Worm (Caenorhabditis elegans) whole organism, young adult: Measurements from ENCODE around the gene cct-7.
A peak's percentile ranks its signal among the peaks of the same experiment; 100 is the strongest.

ENCODE experiments used
- B0019.2 ChIP-seq: fragments of 200-800 bp; sonication (Bioruptor generic); conservative IDR thresholded peaks from 2 replicates; pipeline ENCODE4 v1.3.6; 2022; ENCODE audit warnings: missing genetic modification reagents, missing genetic modification characterization, missing compliant biosample characterization
- B0261.1 ChIP-seq: sonication (generic microtip); optimal IDR thresholded peaks from 2 replicates; lab custom pipeline; 2016; ENCODE audit warnings: mild to moderate bottlenecking, missing genetic modification characterization, moderate library complexity, missing compliant biosample characterization
- B0336.3 ChIP-seq: fragments of 200-800 bp; sonication (Bioruptor generic); IDR thresholded peaks from 2 replicates; pipeline ENCODE4 v1.3.6; 2022; ENCODE audit warnings: missing genetic modification characterization, missing compliant biosample characterization
- C06A6.2 ChIP-seq: fragments of 200-800 bp; sonication (Bioruptor generic); conservative IDR thresholded peaks from 2 replicates; pipeline ENCODE4 v1.3.6; 2022; ENCODE audit warnings: missing genetic modification characterization, missing compliant biosample characterization
- F10E7.11 ChIP-seq: sonication (generic microtip); optimal IDR thresholded peaks from 2 replicates; lab custom pipeline; 2017; ENCODE audit warnings: mild to moderate bottlenecking, missing genetic modification characterization, moderate library complexity, missing compliant biosample characterization
- F23B12.7 ChIP-seq: sonication (generic microtip); optimal IDR thresholded peaks from 2 replicates; lab custom pipeline; 2017; ENCODE audit warnings: missing genetic modification characterization, mild to moderate bottlenecking, missing compliant biosample characterization, antibody characterized with exemption, moderate library complexity; ENCODE audit not compliant: insufficient read depth
- F39B2.1 ChIP-seq: fragments of 200-800 bp; sonication (Bioruptor generic); IDR thresholded peaks from 2 replicates; pipeline ENCODE4 v1.3.6; 2022; ENCODE audit warnings: missing genetic modification reagents, missing genetic modification characterization, missing compliant biosample characterization
- F49E8.2 ChIP-seq: sonication (generic microtip); optimal IDR thresholded peaks from 3 replicates; lab custom pipeline; 2017; ENCODE audit warnings: missing genetic modification characterization, mild to moderate bottlenecking, missing compliant biosample characterization, antibody characterized with exemption, moderate library complexity; ENCODE audit not compliant: insufficient read depth
- F52B5.7 ChIP-seq: sonication (generic microtip); optimal IDR thresholded peaks from 2 replicates; lab custom pipeline; 2016; ENCODE audit warnings: mild to moderate bottlenecking, missing genetic modification characterization, missing compliant biosample characterization
- F55B11.4 ChIP-seq: sonication (generic microtip); optimal IDR thresholded peaks from 2 replicates; lab custom pipeline; 2016; ENCODE audit warnings: missing compliant biosample characterization, missing genetic modification characterization, borderline replicate concordance; ENCODE audit not compliant: insufficient read depth
- F57C9.4 ChIP-seq: sonication (generic microtip); optimal IDR thresholded peaks from 2 replicates; lab custom pipeline; 2017; ENCODE audit warnings: mild to moderate bottlenecking, missing genetic modification characterization, missing compliant biosample characterization
- T26A5.8 ChIP-seq: sonication (generic microtip); optimal IDR thresholded peaks from 2 replicates; lab custom pipeline; 2016; ENCODE audit warnings: missing genetic modification characterization, missing compliant biosample characterization
- Y56A3A.18 ChIP-seq: fragments of 200-800 bp; sonication (Bioruptor generic); IDR thresholded peaks from 2 replicates; pipeline ENCODE4 v1.3.6; 2022; ENCODE audit warnings: missing genetic modification reagents, missing genetic modification characterization, missing compliant biosample characterization
- Y79H2A.3 ChIP-seq: fragments of 200-800 bp; sonication (Bioruptor generic); conservative IDR thresholded peaks from 2 replicates; pipeline ENCODE4 v1.3.6; 2022; ENCODE audit warnings: missing genetic modification reagents, missing genetic modification characterization, missing compliant biosample characterization
- aptf-3 ChIP-seq: fragments of 200-800 bp; sonication (Bioruptor generic); IDR thresholded peaks from 2 replicates; pipeline ENCODE4 v1.3.6; 2022; ENCODE audit warnings: missing genetic modification characterization, missing compliant biosample characterization
- attf-3 ChIP-seq: fragments of 200-800 bp; sonication (Bioruptor generic); conservative IDR thresholded peaks from 2 replicates; pipeline ENCODE4 v1.3.6; 2022; ENCODE audit warnings: missing genetic modification reagents, missing genetic modification characterization, missing compliant biosample characterization
- attf-6 ChIP-seq: fragments of 200-800 bp; sonication (Bioruptor generic); IDR thresholded peaks from 2 replicates; pipeline ENCODE4 v1.3.6; 2022; ENCODE audit warnings: missing genetic modification reagents, missing genetic modification characterization, missing compliant biosample characterization
- bed-2 ChIP-seq: fragments of 200-800 bp; sonication (Bioruptor generic); IDR thresholded peaks from 2 replicates; pipeline ENCODE4 v1.3.6; 2022; ENCODE audit warnings: missing genetic modification reagents, missing genetic modification characterization, missing compliant biosample characterization
- cebp-1 ChIP-seq, 2 experiments: fragments of 200-800 bp in 1 of 2; sonication (Bioruptor generic) in 1 of 2; sonication (generic microtip) in 1 of 2; IDR thresholded peaks in 1 of 2; optimal IDR thresholded peaks in 1 of 2; 2 replicates each; pipeline versions ENCODE4 v1.3.6 to Lab custom; 2017 to 2022; ENCODE audit warnings: missing compliant biosample characterization in 2 of 2, missing genetic modification characterization in 2 of 2, mild to moderate bottlenecking in 1 of 2, missing genetic modification reagents in 1 of 2, moderate library complexity in 1 of 2
- ceh-100 ChIP-seq: fragments of 200-800 bp; sonication (Bioruptor generic); IDR thresholded peaks from 2 replicates; pipeline ENCODE4 v1.3.6; 2022; ENCODE audit warnings: missing genetic modification reagents, missing genetic modification characterization, missing compliant biosample characterization
- ceh-40 ChIP-seq: fragments of 200-800 bp; sonication (Bioruptor generic); IDR thresholded peaks from 2 replicates; pipeline ENCODE4 v1.3.6; 2022; ENCODE audit warnings: missing genetic modification characterization, missing compliant biosample characterization
- dox-1 ChIP-seq: fragments of 200-800 bp; sonication (Bioruptor generic); IDR thresholded peaks from 2 replicates; pipeline ENCODE4 v1.3.6; 2022; ENCODE audit warnings: missing genetic modification reagents, missing genetic modification characterization, missing compliant biosample characterization
- egl-18 ChIP-seq: fragments of 200-800 bp; sonication (Bioruptor generic); IDR thresholded peaks from 2 replicates; pipeline ENCODE4 v1.3.6; 2022; ENCODE audit warnings: missing genetic modification reagents, missing genetic modification characterization, missing compliant biosample characterization
- egrh-3 ChIP-seq: fragments of 200-800 bp; sonication (Bioruptor generic); IDR thresholded peaks from 2 replicates; pipeline ENCODE4 v1.3.6; 2022; ENCODE audit warnings: missing genetic modification reagents, missing genetic modification characterization, missing compliant biosample characterization
- hlh-12 ChIP-seq: sonication (generic microtip); optimal IDR thresholded peaks from 2 replicates; lab custom pipeline; 2016; ENCODE audit warnings: missing genetic modification characterization, missing compliant biosample characterization
- hmg-1.2 ChIP-seq: fragments of 200-800 bp; sonication (Bioruptor generic); IDR thresholded peaks from 2 replicates; pipeline ENCODE4 v1.3.6; 2022; ENCODE audit warnings: missing genetic modification reagents, missing genetic modification characterization, missing compliant biosample characterization
- lin-26 ChIP-seq: fragments of 200-800 bp; sonication (Bioruptor generic); IDR thresholded peaks from 2 replicates; pipeline ENCODE4 v1.3.6; 2022; ENCODE audit warnings: missing genetic modification reagents, missing genetic modification characterization, missing compliant biosample characterization
- lin-35 ChIP-seq, 3 experiments: fragments of 150-350 bp in 2 of 3; sonication (generic microtip) in 1 of 3; optimal IDR thresholded peaks; 2 replicates each; lab custom pipeline; 2014 to 2018; ENCODE audit warnings: missing biosample characterization in 3 of 3, missing genetic modification characterization in 3 of 3, missing genetic modification reagents in 3 of 3
- lin-54 ChIP-seq: fragments of 200-800 bp; sonication (Bioruptor generic); optimal IDR thresholded peaks from 2 replicates; lab custom pipeline; 2018; ENCODE audit warnings: mild to moderate bottlenecking, missing genetic modification characterization, missing compliant biosample characterization
- madf-3 ChIP-seq: fragments of 200-800 bp; sonication (Bioruptor generic); IDR thresholded peaks from 2 replicates; pipeline ENCODE4 v1.3.6; 2022; ENCODE audit warnings: missing genetic modification reagents, missing genetic modification characterization, missing compliant biosample characterization
- madf-6 ChIP-seq: fragments of 200-800 bp; sonication (Bioruptor generic); IDR thresholded peaks from 2 replicates; pipeline ENCODE4 v1.3.6; 2022; ENCODE audit warnings: missing genetic modification reagents, missing genetic modification characterization, missing compliant biosample characterization
- madf-8 ChIP-seq: fragments of 200-800 bp; sonication (Bioruptor generic); conservative IDR thresholded peaks from 2 replicates; pipeline ENCODE4 v1.3.6; 2022; ENCODE audit warnings: missing genetic modification reagents, missing genetic modification characterization, missing compliant biosample characterization
- mxl-1 ChIP-seq: sonication (generic microtip); optimal IDR thresholded peaks from 2 replicates; lab custom pipeline; 2016; ENCODE audit warnings: missing genetic modification characterization, missing compliant biosample characterization
- nhr-120 ChIP-seq: fragments of 200-800 bp; sonication (Bioruptor generic); IDR thresholded peaks from 2 replicates; pipeline ENCODE4 v1.3.6; 2022; ENCODE audit warnings: missing genetic modification characterization, missing compliant biosample characterization
- nhr-27 ChIP-seq: fragments of 200-800 bp; sonication (Bioruptor generic); optimal IDR thresholded peaks from 2 replicates; lab custom pipeline; 2018; ENCODE audit warnings: mild to moderate bottlenecking, missing genetic modification characterization, moderate library complexity, missing compliant biosample characterization
- nhr-80 ChIP-seq: sonication (generic microtip); optimal IDR thresholded peaks from 2 replicates; lab custom pipeline; 2016; ENCODE audit warnings: missing genetic modification characterization, missing compliant biosample characterization
- sea-2 ChIP-seq: fragments of 200-800 bp; sonication (Bioruptor generic); IDR thresholded peaks from 2 replicates; pipeline ENCODE4 v1.3.6; 2022; ENCODE audit warnings: missing genetic modification characterization, missing compliant biosample characterization
- snpc-1.1 ChIP-seq: sonication (generic microtip); optimal IDR thresholded peaks from 2 replicates; lab custom pipeline; 2017; ENCODE audit warnings: missing genetic modification characterization, mild to moderate bottlenecking, missing compliant biosample characterization, antibody characterized with exemption, moderate library complexity, missing genotype, missing genetic modification reagents; ENCODE audit not compliant: insufficient read depth
- tbx-9 ChIP-seq: sonication (generic microtip); optimal IDR thresholded peaks from 2 replicates; lab custom pipeline; 2016; ENCODE audit warnings: borderline replicate concordance, missing genetic modification characterization, inconsistent platforms, missing compliant biosample characterization
- unc-62 ChIP-seq: fragments of 150-350 bp; optimal IDR thresholded peaks from 2 replicates; lab custom pipeline; 2014; ENCODE audit warnings: missing biosample characterization, missing genetic modification reagents, missing genetic modification characterization
- xnd-1 ChIP-seq: sonication (generic microtip); optimal IDR thresholded peaks from 2 replicates; lab custom pipeline; 2016; ENCODE audit warnings: missing genotype, missing genetic modification reagents, missing genetic modification characterization, missing compliant biosample characterization
- zfh-2 ChIP-seq: fragments of 200-800 bp; sonication (Bioruptor generic); conservative IDR thresholded peaks from 2 replicates; pipeline ENCODE4 v1.3.6; 2022; ENCODE audit warnings: missing genetic modification reagents, missing genetic modification characterization, missing compliant biosample characterization
- ztf-18 ChIP-seq: sonication (generic microtip); optimal IDR thresholded peaks from 2 replicates; lab custom pipeline; 2016; ENCODE audit warnings: missing genotype, mild to moderate bottlenecking, missing genetic modification characterization, missing compliant biosample characterization
- ztf-22 ChIP-seq: fragments of 200-800 bp; sonication (Bioruptor generic); optimal IDR thresholded peaks from 2 replicates; lab custom pipeline; 2018; ENCODE audit warnings: mild to moderate bottlenecking, missing genetic modification characterization, moderate library complexity, missing compliant biosample characterization
- ztf-3 ChIP-seq: fragments of 200-800 bp; sonication (Bioruptor generic); optimal IDR thresholded peaks from 2 replicates; lab custom pipeline; 2018; ENCODE audit warnings: mild to moderate bottlenecking, missing genetic modification characterization, missing compliant biosample characterization

Gene cct-7

DNA sequence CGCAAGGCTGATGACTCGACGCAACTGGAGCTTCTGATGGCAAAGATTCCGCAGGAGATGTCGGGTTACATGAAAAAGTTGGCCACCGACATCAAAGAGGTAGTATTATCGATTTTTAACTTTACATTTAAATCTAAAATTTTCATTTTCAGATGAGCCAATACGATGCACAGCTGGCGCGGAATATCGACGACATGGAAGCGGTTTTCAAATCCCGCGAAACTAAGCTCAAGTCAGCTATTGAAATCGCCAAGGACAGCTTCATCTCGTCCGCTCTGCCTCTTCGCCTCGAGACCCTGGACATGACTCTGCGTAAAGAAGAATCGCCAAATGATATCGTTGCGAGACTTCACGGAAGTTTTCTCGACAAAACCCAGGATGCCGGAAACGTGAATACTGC, 2.4 kb upstream of the cct-7 start, which contains the start of gene T10B5.3:
TSS of gene T10B5.3 (minus strand) at position 101 of the 400 bp plus-strand sequence.
- no peak for TF ChIP-seq unc-62 (GFP tag; lab: Kevin White, UChicago)
- TF ChIP-seq egl-18 (GFP tag; lab: Robert Waterston, UW): no peak
- TF ChIP-seq Y56A3A.18 (GFP tag; lab: Robert Waterston, UW): no peak
- no peak for TF ChIP-seq B0336.3 (GFP tag; lab: Robert Waterston, UW)
- TF ChIP-seq mxl-1 (tag; lab: Kevin White, UChicago): no peak
- TF ChIP-seq nhr-80: no peak
- TF ChIP-seq madf-8 (GFP tag; lab: Robert Waterston, UW): no peak
- TF ChIP-seq C06A6.2 (GFP tag; lab: Robert Waterston, UW): no peak
- no peak for TF ChIP-seq F52B5.7 (tag; lab: Kevin White, UChicago)
- TF ChIP-seq F10E7.11 (tag; lab: Kevin White, UChicago): no peak
- TF ChIP-seq hmg-1.2: no peak
- TF ChIP-seq ceh-100 (GFP tag; lab: Robert Waterston, UW): no peak
- TF ChIP-seq lin-26 (GFP tag; lab: Robert Waterston, UW): no peak
- no peak for TF ChIP-seq lin-54 (GFP tag; lab: Kevin White, UChicago)
- no peak for TF ChIP-seq xnd-1 (tag; lab: Kevin White, UChicago)
- TF ChIP-seq zfh-2 (GFP tag; lab: Robert Waterston, UW): no peak
- no peak for TF ChIP-seq nhr-27
- no peak for TF ChIP-seq ceh-40 (GFP tag; lab: Robert Waterston, UW)
- TF ChIP-seq cebp-1 (GFP tag; IDR thresholded peaks at IDR 0.05; lab: Robert Waterston, UW): no peak
- TF ChIP-seq cebp-1 (tag; optimal IDR thresholded peaks at IDR 0.05; lab: Kevin White, UChicago): no peak

DNA sequence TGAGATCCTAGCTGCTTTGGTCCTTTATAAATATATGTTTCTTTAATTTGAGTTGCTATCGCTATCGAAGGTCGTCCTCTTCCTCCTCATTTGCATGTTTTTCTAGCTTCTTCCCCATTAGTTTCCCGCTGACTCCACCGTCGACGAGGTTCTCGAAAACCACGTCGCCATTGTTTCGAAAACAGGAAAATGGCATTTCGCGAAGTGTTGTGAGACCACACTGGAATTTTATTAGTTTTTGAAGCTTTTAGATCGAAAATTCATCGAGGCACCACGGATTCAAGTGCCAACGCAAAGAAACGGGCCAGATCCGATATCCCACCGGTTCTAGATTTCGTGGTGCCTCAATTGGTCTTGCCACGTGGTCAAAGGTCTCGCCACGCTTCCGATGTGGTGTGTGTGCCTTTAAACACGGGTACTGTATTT, 1.5 kb upstream of the cct-7 start:
- TF ChIP-seq B0019.2 (GFP tag; lab: Robert Waterston, UW): peak; percentile 48; the same call in 1 of the 2 replicates
- TF ChIP-seq hlh-12: no peak
- TF ChIP-seq ztf-3 (GFP tag; lab: Kevin White, UChicago): no peak
- peak; percentile 12 for TF ChIP-seq hmg-1.2
- 0 out of 2 replicates have a peak, but pooled peaks have one; percentile 54 for TF ChIP-seq aptf-3 (GFP tag; lab: Robert Waterston, UW)
- TF ChIP-seq sea-2 (GFP tag; lab: Robert Waterston, UW): no peak
- no peak for TF ChIP-seq cebp-1 (GFP tag; IDR thresholded peaks at IDR 0.05; lab: Robert Waterston, UW)
- TF ChIP-seq cebp-1 (tag; optimal IDR thresholded peaks at IDR 0.05; lab: Kevin White, UChicago): no peak
- TF ChIP-seq egrh-3 (GFP tag; lab: Robert Waterston, UW): no peak
- TF ChIP-seq lin-26 (GFP tag; lab: Robert Waterston, UW): no peak
- TF ChIP-seq B0261.1 (tag; lab: Kevin White, UChicago): no peak
- TF ChIP-seq tbx-9 (tag; lab: Kevin White, UChicago): no peak
- peak; percentile 74 for TF ChIP-seq dox-1
- TF ChIP-seq F23B12.7: no peak
- TF ChIP-seq attf-3: no peak
- peak; percentile 88 for TF ChIP-seq ceh-100 (GFP tag; lab: Robert Waterston, UW)
- peak; percentile 34; the same call in 1 of the 2 replicates for TF ChIP-seq attf-6 (GFP tag; lab: Robert Waterston, UW)
- TF ChIP-seq T26A5.8 (tag; lab: Kevin White, UChicago): no peak
- no peak for TF ChIP-seq snpc-1.1 (tag; lab: Kevin White, UChicago)
- TF ChIP-seq nhr-120 (GFP tag; lab: Robert Waterston, UW): no peak
- peak; percentile 25; the same call in 1 of the 2 replicates for TF ChIP-seq madf-8 (GFP tag; lab: Robert Waterston, UW)
- no peak for TF ChIP-seq ztf-22
- TF ChIP-seq F57C9.4: no peak
- peak; percentile 54 for TF ChIP-seq F49E8.2
- TF ChIP-seq Y79H2A.3 (GFP tag; lab: Robert Waterston, UW): peak; percentile 43; the same call in 1 of the 2 replicates
- TF ChIP-seq zfh-2 (GFP tag; lab: Robert Waterston, UW): no peak
- no peak for TF ChIP-seq F39B2.1 (GFP tag; lab: Robert Waterston, UW)
- no peak for TF ChIP-seq F55B11.4
- TF ChIP-seq lin-35 (GFP tag; optimal IDR thresholded peaks at IDR 0.05; lab: Kevin White, UChicago): no peak
- TF ChIP-seq madf-3: peak; percentile 60; the same call in 1 of the 2 replicates
- no peak for TF ChIP-seq egl-18 (GFP tag; lab: Robert Waterston, UW)
- TF ChIP-seq madf-6 (GFP tag; lab: Robert Waterston, UW): peak; percentile 70
- no peak for TF ChIP-seq bed-2 (GFP tag; lab: Robert Waterston, UW)
- TF ChIP-seq ztf-18 (tag; lab: Kevin White, UChicago): peak; percentile 86
